Fruit fly (Drosophila melanogaster) whole organism, adult: ENCODE data around the gene CG17544.

Experiments used
- CG11617 ChIP-seq: fragments of 200-800 bp; sonication (Bioruptor generic); optimal IDR thresholded peaks from 2 replicates; lab custom pipeline; 2017; ENCODE audit warnings: mild to moderate bottlenecking, missing biosample characterization, missing genetic modification reagents, missing genetic modification characterization
- CG33017 ChIP-seq: fragments of 200-800 bp; sonication (Bioruptor generic); optimal IDR thresholded peaks from 2 replicates; lab custom pipeline; 2018; ENCODE audit warnings: missing biosample characterization, mild to moderate bottlenecking, missing genetic modification characterization, moderate library complexity
- CG5204 ChIP-seq: fragments of 200-800 bp; sonication (Bioruptor generic); optimal IDR thresholded peaks from 2 replicates; lab custom pipeline; 2016; ENCODE audit warnings: missing biosample characterization, missing genetic modification characterization
- Mnt ChIP-seq: fragments of 200-800 bp; sonication (Bioruptor generic); optimal IDR thresholded peaks from 2 replicates; lab custom pipeline; 2016; ENCODE audit warnings: missing biosample characterization, mild to moderate bottlenecking, missing genetic modification characterization
- bab1 ChIP-seq: fragments of 200-800 bp; sonication (Bioruptor generic); optimal IDR thresholded peaks from 3 replicates; lab custom pipeline; 2019; ENCODE audit warnings: missing biosample characterization, mild to moderate bottlenecking, missing genetic modification characterization, moderate library complexity

DNA sequence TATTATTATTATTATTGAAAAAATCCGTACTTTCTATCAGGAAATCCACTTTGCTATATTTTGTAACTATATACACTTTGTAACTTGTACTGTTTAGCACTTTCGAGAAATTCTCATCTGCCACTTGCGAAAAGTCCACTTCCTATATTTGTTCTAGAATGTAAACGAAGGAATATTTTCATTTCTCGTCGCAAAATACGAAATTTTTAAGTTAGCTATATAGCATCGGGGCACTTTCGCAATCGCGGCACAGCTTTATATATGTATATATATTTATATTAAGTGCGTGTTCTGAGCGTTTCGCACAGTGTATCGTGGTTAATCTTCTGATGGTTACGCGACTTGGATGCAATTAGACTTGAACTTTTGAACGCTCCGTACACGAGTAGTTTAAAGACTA is 43.5 kb upstream of the CG17544 start, which contains the start of gene RanGAP:
- TF ChIP-seq CG5204 (GFP tag; lab: Kevin White, UChicago) (no peak), bab1 (GFP tag; lab: Kevin White, UChicago) (no peak), Mnt (GFP tag; lab: Kevin White, UChicago) (no peak), CG11617 (GFP tag; lab: Kevin White, UChicago) (no peak), CG33017 (no peak)
